Worm (Caenorhabditis elegans) whole organism, young adult: ENCODE results near the gene zzz-1.

ENCODE experiments used
- aptf-2 ChIP-seq: fragments of 200-800 bp; sonication (Bioruptor generic); conservative IDR thresholded peaks from 2 replicates; pipeline ENCODE4 v1.3.6; 2022; ENCODE audit warnings: missing genetic modification reagents, missing genetic modification characterization, missing compliant biosample characterization
- him-1 ChIP-seq: sonication (generic microtip); optimal IDR thresholded peaks from 2 replicates; lab custom pipeline; 2016; ENCODE audit warnings: missing genotype, missing genetic modification reagents, missing genetic modification characterization, missing compliant biosample characterization
- lin-35 ChIP-seq, 3 experiments: fragments of 150-350 bp in 2 of 3; sonication (generic microtip) in 1 of 3; optimal IDR thresholded peaks; 2 replicates each; lab custom pipeline; 2014 to 2018; ENCODE audit warnings: missing biosample characterization in 3 of 3, missing genetic modification characterization in 3 of 3, missing genetic modification reagents in 3 of 3
- pha-4 ChIP-seq: fragments of 150-350 bp; sonication (generic microtip); optimal IDR thresholded peaks from 2 replicates; lab custom pipeline; 2014; ENCODE audit warnings: missing biosample characterization, missing genetic modification reagents, missing genetic modification characterization
- rec-8 ChIP-seq, 2 experiments: sonication (generic microtip); optimal IDR thresholded peaks; 2 replicates each; lab custom pipeline; 2016; ENCODE audit warnings: mild to moderate bottlenecking in 2 of 2, missing genetic modification characterization in 2 of 2, missing genetic modification reagents in 2 of 2, missing genotype in 2 of 2, missing biosample characterization in 1 of 2, missing compliant biosample characterization in 1 of 2, moderate library complexity in 1 of 2
- unc-62 ChIP-seq: fragments of 150-350 bp; optimal IDR thresholded peaks from 2 replicates; lab custom pipeline; 2014; ENCODE audit warnings: missing biosample characterization, missing genetic modification reagents, missing genetic modification characterization

- no peak for TF ChIP-seq aptf-2 (GFP tag; lab: Robert Waterston, UW)
- no peak for TF ChIP-seq lin-35 (GFP tag; optimal IDR thresholded peaks at IDR 0.05; lab: Kevin White, UChicago)
- no peak for TF ChIP-seq rec-8 (tag; optimal IDR thresholded peaks at IDR 0.05; lab: Kevin White, UChicago)
- no peak for TF ChIP-seq pha-4
- no peak for TF ChIP-seq him-1 (tag; lab: Kevin White, UChicago)
- TF ChIP-seq unc-62 (GFP tag; lab: Kevin White, UChicago), result no peak
Measured at ce11 chrV:10862457-10863097, 46.4 kb downstream of the zzz-1 start.
